1 worm cellular context compared by ENCODE assay signal in genomic region chrX:10147236-10147635, ce11.
A peak's percentile ranks its signal among the peaks of the same experiment; 100 is the strongest.
TF ChIP-seq lines count a peak whose summit lies in the region.

No protein-coding gene starts in this region.

TF ChIP-seq in whole organism, L1 larva, 84 proteins besides CTCF, POLR2A, EP300 and RAD21 (continued from another document):
- TF ChIP-seq unc-98 (GFP tag; IDR thresholded peaks at IDR 0.05; lab: Robert Waterston, UW) (no peak), rnt-1 (tag; optimal IDR thresholded peaks at IDR 0.05; lab: Kevin White, UChicago) (no peak), zip-4 (GFP tag; optimal IDR thresholded peaks at IDR 0.05; lab: Kevin White, UChicago) (no peak), dsc-1 (tag; optimal IDR thresholded peaks at IDR 0.05; lab: Kevin White, UChicago) (no peak), nhr-28 (tag; optimal IDR thresholded peaks at IDR 0.05; lab: Kevin White, UChicago) (no peak), nhr-76 (tag; optimal IDR thresholded peaks at IDR 0.05; lab: Kevin White, UChicago) (no peak), elt-3 (tag; optimal IDR thresholded peaks at IDR 0.05; lab: Kevin White, UChicago) (peak in 1 of 6 experiments; percentile 3), fkh-4 (tag; optimal IDR thresholded peaks at IDR 0.05; lab: Kevin White, UChicago; ENCODE audit: borderline replicate concordance) (no peak), efl-3 (GFP tag; optimal IDR thresholded peaks at IDR 0.05; lab: Kevin White, UChicago) (no peak), fos-1 (tag; optimal IDR thresholded peaks at IDR 0.05; lab: Kevin White, UChicago) (no peak), lsy-2 (tag; optimal IDR thresholded peaks at IDR 0.05; lab: Kevin White, UChicago) (no peak), xbp-1 (tag; optimal IDR thresholded peaks at IDR 0.05; lab: Kevin White, UChicago) (no peak), ceh-90 (tag; optimal IDR thresholded peaks at IDR 0.05; lab: Kevin White, UChicago) (no peak)
